Worm (Caenorhabditis elegans) whole organism, L3 larva: ENCODE results near the gene pals-19.
"Not testable (repeated sequence)": the region's sequence is repeated elsewhere in the genome, so short reads cannot be mapped to it uniquely, and the experiment has no call there.

Experiments used
- ama-1 ChIP-seq: fragments of 150-350 bp; optimal IDR thresholded peaks from 2 replicates; lab custom pipeline; 2018
- elt-3 ChIP-seq, 3 experiments: fragments of 150-350 bp in 1 of 3; sonication (generic microtip) in 2 of 3; optimal IDR thresholded peaks; 2 replicates in 2 of 3; 4 replicates in 1 of 3; lab custom pipeline; 2014 to 2017; ENCODE audit warnings: missing biosample characterization in 3 of 3, missing genetic modification characterization in 3 of 3
- fkh-10 ChIP-seq: sonication (generic microtip); optimal IDR thresholded peaks from 2 replicates; lab custom pipeline; 2017; ENCODE audit warnings: missing biosample characterization, missing genetic modification reagents, missing genetic modification characterization
- lin-39 ChIP-seq: fragments of 150-350 bp; optimal IDR thresholded peaks from 2 replicates; lab custom pipeline; 2018; ENCODE audit warnings: missing biosample characterization, missing genetic modification reagents, missing genetic modification characterization
- mdl-1 ChIP-seq: fragments of 150-350 bp; optimal IDR thresholded peaks from 2 replicates; lab custom pipeline; 2014; ENCODE audit warnings: missing biosample characterization, missing genetic modification characterization
- nhr-11 ChIP-seq: fragments of 150-350 bp; optimal IDR thresholded peaks from 2 replicates; lab custom pipeline; 2014; ENCODE audit warnings: missing biosample characterization, missing genetic modification characterization
- nhr-25 ChIP-seq: sonication (generic microtip); optimal IDR thresholded peaks from 2 replicates; lab custom pipeline; 2017; ENCODE audit warnings: missing biosample characterization, missing genetic modification characterization
- nhr-28 ChIP-seq: fragments of 150-350 bp; optimal IDR thresholded peaks from 2 replicates; lab custom pipeline; 2014; ENCODE audit warnings: missing biosample characterization, missing genetic modification characterization
- pqm-1 ChIP-seq: fragments of 150-350 bp; optimal IDR thresholded peaks from 2 replicates; lab custom pipeline; 2017; ENCODE audit warnings: missing biosample characterization, missing genetic modification characterization, inconsistent platforms
- snpc-4 ChIP-seq: fragments of 150-350 bp; optimal IDR thresholded peaks from 2 replicates; lab custom pipeline; 2014; ENCODE audit warnings: missing biosample characterization, missing genetic modification characterization
- unc-39 ChIP-seq: sonication (generic microtip); optimal IDR thresholded peaks from 4 replicates; lab custom pipeline; 2017; ENCODE audit warnings: missing biosample characterization, missing genetic modification characterization

ce11 chrIII:1420357-1420814, 18.6 kb downstream of the pals-19 start:
- not testable (repeated sequence) for TF ChIP-seq pqm-1 (tag; lab: Kevin White, UChicago); unc-39 (tag; lab: Kevin White, UChicago); mdl-1; nhr-25 (tag; lab: Kevin White, UChicago); ama-1; nhr-11; elt-3 (tag; optimal IDR thresholded peaks at IDR 0.05; lab: Kevin White, UChicago); nhr-28 (tag; lab: Kevin White, UChicago); lin-39; fkh-10; snpc-4 (tag; lab: Kevin White, UChicago)
